Fruit fly (Drosophila melanogaster): ENCODE results near the gene CG11964.

Gene CG11964

dm6 chr3R:8944866-8945265, at the start of gene CG11964 (continued):
- peak; percentile 100 for TF ChIP-seq CG42726 (GFP tag; IDR thresholded peaks at IDR 0.05; ENCODE audit: partially characterized antibody)
- TF ChIP-seq oc (tag; optimal IDR thresholded peaks at IDR 0.05), result no peak
- peak; percentile 77 for TF ChIP-seq zfh2 (GFP tag; optimal IDR thresholded peaks at IDR 0.05)
- TF ChIP-seq maf-S (GFP tag; optimal IDR thresholded peaks at IDR 0.05), result peak; percentile 33
- peak; percentile 9 for TF ChIP-seq slou (GFP tag; optimal IDR thresholded peaks at IDR 0.05)
- peak; percentile 38 for TF ChIP-seq unpg (GFP tag; optimal IDR thresholded peaks at IDR 0.05)
- no peak for TF ChIP-seq Sry-β (GFP tag; optimal IDR thresholded peaks at IDR 0.05)
- TF ChIP-seq z (GFP tag; IDR thresholded peaks at IDR 0.05), result no peak
- no peak for TF ChIP-seq Lim3 (GFP tag; IDR thresholded peaks at IDR 0.05)
- peak; percentile 55 for TF ChIP-seq CG7839 (tag; optimal IDR thresholded peaks at IDR 0.05)
- TF ChIP-seq Fer3 (tag; optimal IDR thresholded peaks at IDR 0.05), result peak; percentile 22
- peak; percentile 65 for TF ChIP-seq CG9609 (GFP tag; optimal IDR thresholded peaks at IDR 0.05)
- TF ChIP-seq CG6654 (GFP tag; optimal IDR thresholded peaks at IDR 0.05), result no peak
- no peak for TF ChIP-seq Gsc (GFP tag; IDR thresholded peaks at IDR 0.05)
- peak; percentile 5 for TF ChIP-seq CG9437 (GFP tag; optimal IDR thresholded peaks at IDR 0.05)
- peak; percentile 33 for TF ChIP-seq Nf-YC (tag; optimal IDR thresholded peaks at IDR 0.05)
- TF ChIP-seq crp (GFP tag; optimal IDR thresholded peaks at IDR 0.05), result no peak
- peak; percentile 52; the same call in 1 of the 2 replicates for TF ChIP-seq ssp (GFP tag; IDR thresholded peaks at IDR 0.05)
- TF ChIP-seq CG1603 (tag; optimal IDR thresholded peaks at IDR 0.05), result peak; percentile 92
- TF ChIP-seq sens (GFP tag), result peak; percentile 87
- peak; percentile 99 for TF ChIP-seq tna (GFP tag; IDR thresholded peaks at IDR 0.05; ENCODE audit: partially characterized antibody)
- no peak for TF ChIP-seq usp (GFP tag; optimal IDR thresholded peaks at IDR 0.05)
- peak; percentile 43 for TF ChIP-seq CG12942 (GFP tag; optimal IDR thresholded peaks at IDR 0.05)
- TF ChIP-seq esg (GFP tag; conservative IDR thresholded peaks at IDR 0.05), result no peak; the same call in 1 of the 2 replicates
- TF ChIP-seq twi (tag; optimal IDR thresholded peaks at IDR 0.05), result peak; percentile 25
- peak; percentile 62 for TF ChIP-seq CG8924 (tag; optimal IDR thresholded peaks at IDR 0.05)
- TF ChIP-seq gem (tag; optimal IDR thresholded peaks at IDR 0.05), result peak; percentile 67
- no peak for TF ChIP-seq gsb (GFP tag; IDR thresholded peaks at IDR 0.05)
- TF ChIP-seq CG8089 (GFP tag; optimal IDR thresholded peaks at IDR 0.05), result peak; percentile 5
- peak; percentile 71 for TF ChIP-seq Myb (GFP tag; optimal IDR thresholded peaks at IDR 0.05)
- peak; percentile 72 for TF ChIP-seq Ets97D (GFP tag; optimal IDR thresholded peaks at IDR 0.05)
- peak; percentile 41 for TF ChIP-seq bigmax (GFP tag; optimal IDR thresholded peaks at IDR 0.05)
- TF ChIP-seq CG8388 (GFP tag; optimal IDR thresholded peaks at IDR 0.05), result peak; percentile 18
- TF ChIP-seq bbx (GFP tag; IDR thresholded peaks at IDR 0.05; ENCODE audit: partially characterized antibody), result peak; percentile 100
- TF ChIP-seq Hr78 (GFP tag; optimal IDR thresholded peaks at IDR 0.05), result no peak
- peak; percentile 78 for TF ChIP-seq Lhr (GFP tag; optimal IDR thresholded peaks at IDR 0.05)
- TF ChIP-seq hb (GFP tag; IDR thresholded peaks at IDR 0.05; ENCODE audit: partially characterized antibody), result peak; percentile 99
- no peak for TF ChIP-seq nom (GFP tag; optimal IDR thresholded peaks at IDR 0.05)
- TF ChIP-seq luna (GFP tag; optimal IDR thresholded peaks at IDR 0.05), result no peak
- TF ChIP-seq CG12744 (GFP tag; optimal IDR thresholded peaks at IDR 0.05), result peak; percentile 16
- peak; percentile 28 for TF ChIP-seq CG30020 (tag; optimal IDR thresholded peaks at IDR 0.05)
- no peak for TF ChIP-seq kah (GFP tag; optimal IDR thresholded peaks at IDR 0.05)
- TF ChIP-seq ci (GFP tag; IDR thresholded peaks at IDR 0.05), result peak; percentile 64; the same call in 2 of the 3 replicates
- TF ChIP-seq zen (tag; optimal IDR thresholded peaks at IDR 0.05), result peak; percentile 64
- peak; percentile 41 for TF ChIP-seq pnt (GFP tag; optimal IDR thresholded peaks at IDR 0.05)
- TF ChIP-seq ERR (GFP tag; optimal IDR thresholded peaks at IDR 0.05), result peak; percentile 59
- peak; percentile 48 for TF ChIP-seq tap (tag; optimal IDR thresholded peaks at IDR 0.05)
- TF ChIP-seq Doc2 (GFP tag; IDR thresholded peaks at IDR 0.05), result no peak
- TF ChIP-seq CG7987 (GFP tag; optimal IDR thresholded peaks at IDR 0.05), result peak; percentile 46
- TF ChIP-seq Atf6 (GFP tag; IDR thresholded peaks at IDR 0.05), result no peak

All from whole organism, embryonic.